Worm (Caenorhabditis elegans): ENCODE data around the gene ccch-5.

ce11 chrIV:14953802-14954201 is 34.4 kb downstream of the ccch-5 start:
- TF ChIP-seq ceh-16 (tag; optimal IDR thresholded peaks at IDR 0.05) = no peak
- no peak for TF ChIP-seq nhr-12 (tag; optimal IDR thresholded peaks at IDR 0.05)
- TF ChIP-seq unc-39 (tag; optimal IDR thresholded peaks at IDR 0.05) = no peak
- no peak for TF ChIP-seq ceh-9 (tag; optimal IDR thresholded peaks at IDR 0.05)
- TF ChIP-seq ama-1 (optimal IDR thresholded peaks at IDR 0.05) = no peak

All from whole organism, L3 larva.